Fruit fly (Drosophila melanogaster) whole organism, embryonic: ENCODE measurements around the gene dpr14.
A peak's percentile ranks its signal among the peaks of the same experiment; 100 is the strongest.

Experiments
- Adf1 ChIP-seq: fragments of 200-800 bp; sonication (Bioruptor generic); IDR thresholded peaks from 2 replicates; pipeline ENCODE4 v1.3.6; 2022; ENCODE audit warnings: missing biosample characterization, missing genetic modification characterization
- CG10462 ChIP-seq: fragments of 200-800 bp; sonication (Bioruptor generic); optimal IDR thresholded peaks from 2 replicates; lab custom pipeline; 2016; ENCODE audit warnings: missing biosample characterization, missing genetic modification characterization
- CG11696 ChIP-seq: fragments of 200-800 bp; sonication (Bioruptor generic); IDR thresholded peaks from 2 replicates; pipeline ENCODE4 v1.3.6; 2022; ENCODE audit warnings: missing biosample characterization, missing genetic modification characterization
- CG12299 ChIP-seq: fragments of 200-800 bp; sonication (Bioruptor generic); optimal IDR thresholded peaks from 2 replicates; lab custom pipeline; 2018; ENCODE audit warnings: missing biosample characterization, mild to moderate bottlenecking, missing genetic modification characterization
- CG13296 ChIP-seq: fragments of 200-800 bp; sonication (Bioruptor generic); optimal IDR thresholded peaks from 3 replicates; lab custom pipeline; 2018; ENCODE audit warnings: missing biosample characterization, mild to moderate bottlenecking, missing genetic modification characterization
- CG13775 ChIP-seq: fragments of 200-800 bp; sonication (Bioruptor generic); optimal IDR thresholded peaks from 3 replicates; lab custom pipeline; 2017; ENCODE audit warnings: missing biosample characterization, mild to moderate bottlenecking, missing genetic modification characterization
- CG13894 ChIP-seq: fragments of 200-800 bp; sonication (Bioruptor generic); optimal IDR thresholded peaks from 3 replicates; lab custom pipeline; 2018; ENCODE audit warnings: missing biosample characterization, mild to moderate bottlenecking, missing genetic modification characterization, moderate library complexity
- CG14965 ChIP-seq: fragments of 200-800 bp; sonication (Bioruptor generic); optimal IDR thresholded peaks from 2 replicates; lab custom pipeline; 2016; ENCODE audit warnings: missing biosample characterization, missing genetic modification characterization, borderline replicate concordance
- CG15479 ChIP-seq: fragments of 200-800 bp; sonication (Bioruptor generic); optimal IDR thresholded peaks from 3 replicates; lab custom pipeline; 2019; ENCODE audit warnings: missing biosample characterization, mild to moderate bottlenecking, missing genetic modification characterization, moderate library complexity
- CG15514 ChIP-seq: fragments of 200-800 bp; sonication (Bioruptor generic); optimal IDR thresholded peaks from 3 replicates; lab custom pipeline; 2017; ENCODE audit warnings: missing biosample characterization, missing genetic modification characterization, mild to moderate bottlenecking, moderate library complexity, missing genetic modification reagents
- CG1647 ChIP-seq: fragments of 200-800 bp; sonication (Bioruptor generic); optimal IDR thresholded peaks from 3 replicates; lab custom pipeline; 2016; ENCODE audit warnings: missing biosample characterization, missing genetic modification characterization
- CG16815 ChIP-seq: fragments of 200-800 bp; sonication (Bioruptor generic); optimal IDR thresholded peaks from 3 replicates; lab custom pipeline; 2017; ENCODE audit warnings: missing biosample characterization, mild to moderate bottlenecking, missing genetic modification characterization
- CG1792 ChIP-seq: fragments of 200-800 bp; sonication (Bioruptor generic); optimal IDR thresholded peaks from 2 replicates; lab custom pipeline; 2016; ENCODE audit warnings: missing biosample characterization, missing genetic modification characterization
- CG18476 ChIP-seq: fragments of 200-800 bp; sonication (Bioruptor generic); optimal IDR thresholded peaks from 2 replicates; lab custom pipeline; 2016; ENCODE audit warnings: missing biosample characterization, mild to moderate bottlenecking, missing genetic modification characterization
- CG31365 ChIP-seq: fragments of 200-800 bp; sonication (Bioruptor generic); optimal IDR thresholded peaks from 2 replicates; lab custom pipeline; 2018; ENCODE audit warnings: missing biosample characterization, mild to moderate bottlenecking, missing genetic modification characterization
- CG32772 ChIP-seq: fragments of 200-800 bp; sonication (Bioruptor generic); IDR thresholded peaks from 2 replicates; pipeline ENCODE4 v1.3.6; 2022; ENCODE audit warnings: missing biosample characterization, missing genetic modification characterization
- CG3847 ChIP-seq: fragments of 200-800 bp; sonication (Bioruptor generic); IDR thresholded peaks from 2 replicates; pipeline ENCODE4 v1.3.6; 2022; ENCODE audit warnings: missing biosample characterization, missing genetic modification characterization
- CG42726 ChIP-seq: fragments of 200-800 bp; sonication (Bioruptor generic); IDR thresholded peaks from 2 replicates; pipeline ENCODE4 v1.3.6; 2022; ENCODE audit warnings: missing biosample characterization, missing genetic modification characterization; ENCODE audit not compliant: partially characterized antibody
- CG43689 ChIP-seq: fragments of 200-800 bp; sonication (Bioruptor generic); IDR thresholded peaks from 2 replicates; pipeline ENCODE4 v1.3.6; 2022; ENCODE audit warnings: missing biosample characterization, missing genetic modification characterization
- CG6254 ChIP-seq: fragments of 200-800 bp; sonication (Bioruptor generic); optimal IDR thresholded peaks from 3 replicates; lab custom pipeline; 2017; ENCODE audit warnings: mild to moderate bottlenecking, missing biosample characterization, missing genetic modification reagents, missing genetic modification characterization
- CG6683 ChIP-seq: fragments of 200-800 bp; sonication (Bioruptor generic); optimal IDR thresholded peaks from 2 replicates; lab custom pipeline; 2017; ENCODE audit warnings: missing biosample characterization, mild to moderate bottlenecking, missing genetic modification characterization, missing genetic modification reagents
- CG8478 ChIP-seq: fragments of >200 bp; optimal IDR thresholded peaks from 2 replicates; lab custom pipeline; 2018
- CG8765 ChIP-seq: fragments of 200-800 bp; sonication (Bioruptor generic); IDR thresholded peaks from 2 replicates; pipeline ENCODE4 v1.3.6; 2022; ENCODE audit warnings: missing biosample characterization, missing genetic modification characterization
- CG9437 ChIP-seq: fragments of 200-800 bp; sonication (Bioruptor generic); optimal IDR thresholded peaks from 2 replicates; lab custom pipeline; 2018; ENCODE audit warnings: missing biosample characterization, mild to moderate bottlenecking, missing genetic modification characterization
- CG9609 ChIP-seq: fragments of 200-800 bp; sonication (Bioruptor generic); optimal IDR thresholded peaks from 3 replicates; lab custom pipeline; 2016; ENCODE audit warnings: missing biosample characterization, missing genetic modification characterization
- Camta ChIP-seq: fragments of 200-800 bp; sonication (Bioruptor generic); optimal IDR thresholded peaks from 2 replicates; lab custom pipeline; 2016; ENCODE audit warnings: missing biosample characterization, missing genetic modification characterization
- Dbx ChIP-seq: fragments of 200-800 bp; sonication (Bioruptor generic); IDR thresholded peaks from 3 replicates; pipeline ENCODE4 v1.3.6; 2022; ENCODE audit warnings: missing biosample characterization, missing genetic modification characterization
- Dek ChIP-seq: fragments of 200-800 bp; sonication (Bioruptor generic); optimal IDR thresholded peaks from 3 replicates; lab custom pipeline; 2019; ENCODE audit warnings: missing biosample characterization, mild to moderate bottlenecking, missing genetic modification characterization, moderate library complexity
- E2f2 ChIP-seq: fragments of 200-800 bp; sonication (Bioruptor generic); IDR thresholded peaks from 2 replicates; pipeline ENCODE4 v1.3.6; 2022; ENCODE audit warnings: missing biosample characterization, missing genetic modification characterization
- GATAe ChIP-seq: fragments of 200-800 bp; sonication (Bioruptor generic); conservative IDR thresholded peaks from 2 replicates; pipeline ENCODE4 v1.3.6; 2022; ENCODE audit warnings: missing biosample characterization, missing genetic modification characterization
- Hr39 ChIP-seq: fragments of >200 bp; optimal IDR thresholded peaks from 2 replicates; lab custom pipeline; 2017
- MESR4 ChIP-seq: fragments of 200-800 bp; sonication (Bioruptor generic); optimal IDR thresholded peaks from 2 replicates; lab custom pipeline; 2018; ENCODE audit warnings: missing biosample characterization, mild to moderate bottlenecking, missing genetic modification characterization, moderate library complexity
- Mrtf ChIP-seq: fragments of 200-800 bp; sonication (Bioruptor generic); IDR thresholded peaks from 3 replicates; pipeline ENCODE4 v1.3.6; 2022; ENCODE audit warnings: missing biosample characterization, missing genetic modification characterization
- NK7.1 ChIP-seq: fragments of 200-800 bp; sonication (Bioruptor generic); optimal IDR thresholded peaks from 3 replicates; lab custom pipeline; 2016; ENCODE audit warnings: missing biosample characterization, missing genetic modification characterization
- Poxn ChIP-seq: fragments of 200-800 bp; sonication (Bioruptor generic); IDR thresholded peaks from 2 replicates; pipeline ENCODE4 v1.3.6; 2022; ENCODE audit warnings: missing biosample characterization, missing genetic modification characterization
- Scr ChIP-seq: fragments of 200-800 bp; sonication (Bioruptor generic); IDR thresholded peaks from 2 replicates; pipeline ENCODE4 v1.3.6; 2022; ENCODE audit warnings: missing biosample characterization, missing genetic modification characterization; ENCODE audit not compliant: partially characterized antibody
- ash1 ChIP-seq: fragments of 200-800 bp; sonication (Bioruptor generic); optimal IDR thresholded peaks from 2 replicates; lab custom pipeline; 2018; ENCODE audit warnings: missing biosample characterization, mild to moderate bottlenecking, missing genetic modification characterization
- bowl ChIP-seq: fragments of 200-800 bp; sonication (Bioruptor generic); IDR thresholded peaks from 2 replicates; pipeline ENCODE4 v1.3.6; 2022; ENCODE audit warnings: missing biosample characterization, missing genetic modification characterization
- chinmo ChIP-seq: fragments of 200-800 bp; sonication (Bioruptor generic); IDR thresholded peaks from 4 replicates; pipeline ENCODE4 v1.3.6; 2022; ENCODE audit warnings: missing biosample characterization, missing genetic modification characterization; ENCODE audit not compliant: partially characterized antibody
- dpn ChIP-seq, 2 experiments: fragments of 200-800 bp; sonication (Bioruptor generic); optimal IDR thresholded peaks; 3 replicates each; lab custom pipeline; 2016; ENCODE audit warnings: missing biosample characterization in 2 of 2, missing genetic modification characterization in 2 of 2
- fru ChIP-seq: fragments of >200 bp; optimal IDR thresholded peaks from 2 replicates; lab custom pipeline; 2017
- gcm2 ChIP-seq: fragments of 200-800 bp; sonication (Bioruptor generic); optimal IDR thresholded peaks from 2 replicates; lab custom pipeline; 2016; ENCODE audit warnings: missing biosample characterization, missing genetic modification characterization
- hb ChIP-seq: fragments of 200-800 bp; sonication (Bioruptor generic); IDR thresholded peaks from 3 replicates; pipeline ENCODE4 v1.3.6; 2022; ENCODE audit warnings: missing biosample characterization, missing genetic modification characterization; ENCODE audit not compliant: partially characterized antibody
- hth ChIP-seq: fragments of >200 bp; optimal IDR thresholded peaks from 2 replicates; lab custom pipeline; 2017; ENCODE audit warnings: inconsistent platforms
- nmo ChIP-seq: fragments of 200-800 bp; sonication (Bioruptor generic); optimal IDR thresholded peaks from 2 replicates; lab custom pipeline; 2018; ENCODE audit warnings: missing biosample characterization, mild to moderate bottlenecking, missing genetic modification characterization, moderate library complexity
- p53 ChIP-seq: fragments of 200-800 bp; sonication (Bioruptor generic); optimal IDR thresholded peaks from 2 replicates; lab custom pipeline; 2016; ENCODE audit warnings: missing biosample characterization, missing genetic modification characterization
- psq ChIP-seq: fragments of 200-800 bp; sonication (Bioruptor generic); optimal IDR thresholded peaks from 2 replicates; lab custom pipeline; 2017; ENCODE audit warnings: missing biosample characterization, missing genetic modification characterization
- ranshi ChIP-seq: fragments of 200-800 bp; sonication (Bioruptor generic); IDR thresholded peaks from 2 replicates; pipeline ENCODE4 v1.3.6; 2022; ENCODE audit warnings: missing biosample characterization, missing genetic modification characterization
- tup ChIP-seq: fragments of 200-800 bp; sonication (Bioruptor generic); optimal IDR thresholded peaks from 2 replicates; lab custom pipeline; 2016; ENCODE audit warnings: missing biosample characterization, mild to moderate bottlenecking, missing genetic modification characterization, moderate library complexity
- yki ChIP-seq: fragments of >200 bp; optimal IDR thresholded peaks from 3 replicates; lab custom pipeline; 2018

dpr14 gene

DNA sequence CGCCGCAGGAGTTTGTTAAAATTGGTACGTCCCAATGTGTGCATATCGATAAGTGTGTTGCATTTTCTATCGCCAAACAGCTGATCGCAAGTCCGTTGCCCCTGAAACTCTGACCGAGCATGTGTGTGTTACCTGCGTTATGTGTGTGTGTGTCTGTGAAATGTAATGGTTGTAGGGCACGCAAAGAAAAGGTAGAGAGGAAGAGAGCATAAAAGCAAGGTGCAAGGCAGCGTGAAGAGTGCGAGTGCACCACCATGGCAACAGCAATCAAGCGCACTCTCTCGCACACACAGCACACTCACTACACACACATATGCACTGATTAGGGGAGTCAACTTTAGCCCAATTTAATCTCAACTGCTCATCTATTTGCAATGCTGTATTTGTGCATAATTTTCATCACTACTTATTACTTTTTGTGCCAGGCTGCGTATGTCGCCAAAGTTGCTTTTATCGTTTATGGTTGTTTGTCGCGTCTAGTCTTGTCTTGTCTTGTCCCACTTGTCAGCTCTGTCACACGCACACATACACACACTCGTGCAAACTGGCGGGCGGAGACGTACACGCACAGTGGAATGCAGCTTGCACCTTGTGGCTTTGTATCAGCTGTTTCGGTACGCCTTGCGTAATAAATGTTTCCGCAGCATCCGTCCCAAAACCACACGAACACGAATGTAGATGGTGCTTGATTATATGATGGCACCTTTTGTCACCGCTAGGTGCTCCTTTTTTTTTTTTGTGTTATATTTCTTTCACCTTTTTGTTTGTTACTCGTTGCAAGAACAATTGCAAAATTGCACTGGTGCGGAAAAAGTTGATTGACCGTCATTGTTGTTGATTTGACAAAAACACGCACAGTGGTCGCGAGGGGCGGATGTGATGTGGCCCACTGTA is 29.7 kb upstream of the dpr14 start (continued):
- TF ChIP-seq Poxn (GFP tag; lab: Robert Waterston, UW), result no peak
- peak; percentile 38; the same call in 1 of the 2 replicates for TF ChIP-seq CG3847 (GFP tag; lab: Robert Waterston, UW)
- TF ChIP-seq CG31365, result peak; percentile 2
- TF ChIP-seq CG11696 (GFP tag; lab: Robert Waterston, UW), result 0 out of 2 replicates have a peak, but pooled peaks have one; percentile 29
- TF ChIP-seq dpn (GFP tag; optimal IDR thresholded peaks at IDR 0.05; lab: Kevin White, UChicago), result peak; percentile 73 to 77
- peak; percentile 87 for TF ChIP-seq CG9437 (GFP tag; lab: Kevin White, UChicago)
- no peak; the same call in 1 of the 2 replicates for TF ChIP-seq ranshi (GFP tag; lab: Robert Waterston, UW)
- no peak for TF ChIP-seq fru (lab: Kevin White, UChicago)
- TF ChIP-seq CG18476, result peak; percentile 66
- TF ChIP-seq hth (lab: Kevin White, UChicago), result no peak
- TF ChIP-seq Scr (GFP tag; lab: Robert Waterston, UW), result no peak
- TF ChIP-seq ash1, result no peak
- peak; percentile 77 for TF ChIP-seq CG6254 (GFP tag; lab: Kevin White, UChicago)
- no peak for TF ChIP-seq hb (GFP tag; lab: Robert Waterston, UW)
- peak; percentile 77 for TF ChIP-seq CG13775 (GFP tag; lab: Kevin White, UChicago)
- TF ChIP-seq CG8765 (GFP tag; lab: Robert Waterston, UW), result no peak
- peak; percentile 88 for TF ChIP-seq CG9609 (GFP tag; lab: Kevin White, UChicago)
- peak; percentile 31; the same call in 1 of the 2 replicates for TF ChIP-seq bowl (GFP tag; lab: Robert Waterston, UW)
- no peak for TF ChIP-seq CG43689 (GFP tag; lab: Robert Waterston, UW)
- peak; percentile 23 for TF ChIP-seq Dek (tag; lab: Kevin White, UChicago)
- peak; percentile 92 for TF ChIP-seq nmo (GFP tag; lab: Kevin White, UChicago)
- peak; percentile 35 for TF ChIP-seq psq (GFP tag; lab: Kevin White, UChicago)
- peak; percentile 23 for TF ChIP-seq CG14965
- no peak for TF ChIP-seq Adf1
- TF ChIP-seq chinmo (GFP tag; lab: Robert Waterston, UW), result 0 out of 4 replicates have a peak, but pooled peaks have one; percentile 36
- TF ChIP-seq gcm2 (GFP tag; lab: Kevin White, UChicago), result peak; percentile 23
- peak; percentile 87 for TF ChIP-seq CG16815 (GFP tag; lab: Kevin White, UChicago)
- TF ChIP-seq Hr39 (lab: Kevin White, UChicago), result no peak
- peak; percentile 98 for TF ChIP-seq CG8478 (lab: Kevin White, UChicago)
- TF ChIP-seq CG10462, result peak; percentile 77
- no peak for TF ChIP-seq Dbx
- peak; percentile 80 for TF ChIP-seq CG1792 (GFP tag; lab: Kevin White, UChicago)
- peak; percentile 90 for TF ChIP-seq p53 (GFP tag; lab: Kevin White, UChicago)
- peak; percentile 76 for TF ChIP-seq CG32772 (GFP tag; lab: Robert Waterston, UW)
- peak; percentile 7 for TF ChIP-seq CG15514 (GFP tag; lab: Kevin White, UChicago)
- peak; percentile 35 for TF ChIP-seq CG12299 (tag; lab: Kevin White, UChicago)
- TF ChIP-seq MESR4 (GFP tag; lab: Kevin White, UChicago), result no peak
- no peak for TF ChIP-seq yki (lab: Kevin White, UChicago)
- peak; percentile 89 for TF ChIP-seq Camta
- no peak; the same call in 1 of the 2 replicates for TF ChIP-seq E2f2 (GFP tag; lab: Robert Waterston, UW)
- TF ChIP-seq GATAe, result no peak
- TF ChIP-seq NK7.1 (GFP tag; lab: Kevin White, UChicago), result peak; percentile 61
- TF ChIP-seq CG6683 (GFP tag; lab: Kevin White, UChicago), result peak; percentile 41
- no peak for TF ChIP-seq CG42726 (GFP tag; lab: Robert Waterston, UW)
- TF ChIP-seq CG1647 (GFP tag; lab: Kevin White, UChicago), result peak; percentile 16
- TF ChIP-seq CG13894 (tag; lab: Kevin White, UChicago), result no peak
- TF ChIP-seq CG15479 (GFP tag; lab: Kevin White, UChicago), result peak; percentile 94
- peak; percentile 70 for TF ChIP-seq CG13296 (GFP tag; lab: Kevin White, UChicago)
- 0 out of 3 replicates have a peak, but pooled peaks have one; percentile 9 for TF ChIP-seq Mrtf (GFP tag; lab: Robert Waterston, UW)
- no peak for TF ChIP-seq tup (GFP tag; lab: Kevin White, UChicago)
